In genomic region chr3R:7081972-7082371, dm6 we compare ENCODE assay signal across 5 fruit fly cellular contexts.
TF ChIP-seq lines count a peak whose summit lies in the region.

Gene Dpck, plus strand, starts transcription at chr3R:7082182.

- TF ChIP-seq CTCF in whole organism, embryonic (GFP tag; optimal IDR thresholded peaks at IDR 0.05; lab: Kevin White, UChicago): peak; percentile 14

TF ChIP-seq in whole organism, adult, 20 proteins besides CTCF, POLR2A, EP300 and RAD21 (continues in another document):
- TF ChIP-seq tj (GFP tag; optimal IDR thresholded peaks at IDR 0.05; lab: Kevin White, UChicago) (peak; percentile 3), toe (GFP tag; optimal IDR thresholded peaks at IDR 0.05; lab: Kevin White, UChicago) (peak; percentile 55), Clk (GFP tag; optimal IDR thresholded peaks at IDR 0.05; lab: Kevin White, UChicago) (no peak), CG7045 (GFP tag; optimal IDR thresholded peaks at IDR 0.05; lab: Kevin White, UChicago) (no peak), CG12768 (GFP tag; optimal IDR thresholded peaks at IDR 0.05; lab: Kevin White, UChicago) (peak; percentile 42), bab1 (GFP tag; optimal IDR thresholded peaks at IDR 0.05; lab: Kevin White, UChicago) (peak; percentile 68), CG11617 (GFP tag; optimal IDR thresholded peaks at IDR 0.05; lab: Kevin White, UChicago) (peak; percentile 17), Mnt (GFP tag; optimal IDR thresholded peaks at IDR 0.05; lab: Kevin White, UChicago) (peak; percentile 32), CG7101 (tag; optimal IDR thresholded peaks at IDR 0.05; lab: Kevin White, UChicago) (peak; percentile 23), CG14711 (tag; optimal IDR thresholded peaks at IDR 0.05; lab: Kevin White, UChicago) (no peak), CG1620 (GFP tag; optimal IDR thresholded peaks at IDR 0.05; lab: Kevin White, UChicago) (peak; percentile 39), ovo (GFP tag; optimal IDR thresholded peaks at IDR 0.05; lab: Kevin White, UChicago) (no peak), cic (GFP tag; optimal IDR thresholded peaks at IDR 0.05; lab: Kevin White, UChicago) (peak; percentile 3), Crg-1 (GFP tag; optimal IDR thresholded peaks at IDR 0.05; lab: Kevin White, UChicago) (no peak), cnc (optimal IDR thresholded peaks at IDR 0.05; lab: Kevin White, UChicago) (no peak), CG5204 (GFP tag; optimal IDR thresholded peaks at IDR 0.05; lab: Kevin White, UChicago) (no peak), CG33017 (tag; optimal IDR thresholded peaks at IDR 0.05; lab: Kevin White, UChicago) (no peak), kay (GFP tag; lab: Kevin White, UChicago; ENCODE audit: borderline replicate concordance) (no peak), Hr96 (GFP tag; optimal IDR thresholded peaks at IDR 0.05; lab: Kevin White, UChicago) (no peak)

TF ChIP-seq in whole organism, embryonic, 481 proteins besides CTCF, POLR2A, EP300 and RAD21 (continues in another document):
- TF ChIP-seq Max (GFP tag; optimal IDR thresholded peaks at IDR 0.05; lab: Kevin White, UChicago) (peak; percentile 18), gem (tag; optimal IDR thresholded peaks at IDR 0.05; lab: Kevin White, UChicago) (peak; percentile 26), bab2 (GFP tag; optimal IDR thresholded peaks at IDR 0.05; lab: Kevin White, UChicago) (peak; percentile 7), pho (GFP tag; optimal IDR thresholded peaks at IDR 0.05; lab: Kevin White, UChicago) (no peak), stc (GFP tag; IDR thresholded peaks at IDR 0.05; lab: Robert Waterston, UW) (no peak), sens (GFP tag; lab: Kevin White, UChicago) (peak; percentile 91), CG4617 (GFP tag; optimal IDR thresholded peaks at IDR 0.05; lab: Kevin White, UChicago; ENCODE audit: borderline replicate concordance) (peak; percentile 64), CG11695 (GFP tag; IDR thresholded peaks at IDR 0.05; lab: Robert Waterston, UW) (no peak), CG10979 (tag; optimal IDR thresholded peaks at IDR 0.05; lab: Kevin White, UChicago) (peak; percentile 23), peb (GFP tag; IDR thresholded peaks at IDR 0.05; lab: Robert Waterston, UW) (no peak), pzg (GFP tag; optimal IDR thresholded peaks at IDR 0.05; lab: Kevin White, UChicago) (peak; percentile 57), fru (optimal IDR thresholded peaks at IDR 0.05; lab: Kevin White, UChicago) (no peak), Ets97D (GFP tag; optimal IDR thresholded peaks at IDR 0.05; lab: Kevin White, UChicago) (peak; percentile 76), pan (optimal IDR thresholded peaks at IDR 0.05; lab: Kevin White, UChicago) (no peak), pan (GFP tag; optimal IDR thresholded peaks at IDR 0.05 in 1 of 2, IDR thresholded peaks at IDR 0.05 in 1 of 2) (no peak), tin (GFP tag; optimal IDR thresholded peaks at IDR 0.05; lab: Kevin White, UChicago) (peak; percentile 10), CG13624 (GFP tag; optimal IDR thresholded peaks at IDR 0.05; lab: Kevin White, UChicago) (peak; percentile 46), vfl (GFP tag; optimal IDR thresholded peaks at IDR 0.05; lab: Kevin White, UChicago) (no peak), CG11247 (GFP tag; IDR thresholded peaks at IDR 0.05; lab: Robert Waterston, UW) (no peak)

TF ChIP-seq in whole organism, prepupa, 60 proteins besides CTCF, POLR2A, EP300 and RAD21 (continues in another document):
- TF ChIP-seq acj6 (GFP tag; optimal IDR thresholded peaks at IDR 0.05; lab: Kevin White, UChicago) (peak; percentile 47), CG1621 (tag; optimal IDR thresholded peaks at IDR 0.05; lab: Kevin White, UChicago) (no peak), Ets96B (tag; optimal IDR thresholded peaks at IDR 0.05; lab: Kevin White, UChicago) (peak; percentile 47), eg (GFP tag; IDR thresholded peaks at IDR 0.05; lab: Robert Waterston, UW) (peak; percentile 63), CG6276 (GFP tag; optimal IDR thresholded peaks at IDR 0.05; lab: Kevin White, UChicago) (peak; percentile 48), CG6808 (GFP tag; optimal IDR thresholded peaks at IDR 0.05; lab: Kevin White, UChicago) (peak; percentile 33), CG34406 (GFP tag; optimal IDR thresholded peaks at IDR 0.05; lab: Kevin White, UChicago) (peak; percentile 14), CG6854 (GFP tag; optimal IDR thresholded peaks at IDR 0.05; lab: Kevin White, UChicago) (no peak), CG8319 (GFP tag; optimal IDR thresholded peaks at IDR 0.05; lab: Kevin White, UChicago) (no peak), vri (GFP tag; optimal IDR thresholded peaks at IDR 0.05; lab: Kevin White, UChicago) (peak; percentile 22), CG31627 (GFP tag; optimal IDR thresholded peaks at IDR 0.05; lab: Kevin White, UChicago) (peak; percentile 45), dac (GFP tag; optimal IDR thresholded peaks at IDR 0.05; lab: Kevin White, UChicago) (no peak), pdm3 (GFP tag; optimal IDR thresholded peaks at IDR 0.05; lab: Kevin White, UChicago) (peak; percentile 65), net (GFP tag; optimal IDR thresholded peaks at IDR 0.05; lab: Kevin White, UChicago) (peak; percentile 58), CG11294 (GFP tag; IDR thresholded peaks at IDR 0.05; lab: Robert Waterston, UW) (no peak), spab (GFP tag; optimal IDR thresholded peaks at IDR 0.05; lab: Kevin White, UChicago) (peak; percentile 33), Gug (GFP tag; IDR thresholded peaks at IDR 0.05; lab: Robert Waterston, UW) (no peak), Sox14 (GFP tag; optimal IDR thresholded peaks at IDR 0.05; lab: Kevin White, UChicago) (peak; percentile 58), CG10669 (GFP tag; optimal IDR thresholded peaks at IDR 0.05; lab: Kevin White, UChicago) (peak; percentile 20), Hr4 (GFP tag; optimal IDR thresholded peaks at IDR 0.05; lab: Kevin White, UChicago) (peak; percentile 56)

TF ChIP-seq in whole organism, pupa, 21 proteins besides CTCF, POLR2A, EP300 and RAD21:
- TF ChIP-seq fd96Ca (GFP tag; IDR thresholded peaks at IDR 0.05; lab: Robert Waterston, UW) (0 out of 3 replicates have a peak, but pooled peaks have one; percentile 38), CG12605 (GFP tag; IDR thresholded peaks at IDR 0.05; lab: Robert Waterston, UW) (peak; percentile 59; the same call in 1 of the 2 replicates), Ets98B (GFP tag; IDR thresholded peaks at IDR 0.05; lab: Robert Waterston, UW) (peak; percentile 60), CG15710 (tag; optimal IDR thresholded peaks at IDR 0.05; lab: Kevin White, UChicago) (peak; percentile 22), CG8301 (tag; optimal IDR thresholded peaks at IDR 0.05; lab: Kevin White, UChicago) (peak; percentile 22), CG13204 (GFP tag; optimal IDR thresholded peaks at IDR 0.05; lab: Kevin White, UChicago) (no peak), Pif1A (GFP tag; optimal IDR thresholded peaks at IDR 0.05; lab: Kevin White, UChicago) (no peak), CG8159 (tag; optimal IDR thresholded peaks at IDR 0.05; lab: Kevin White, UChicago) (peak; percentile 48), Pif1B (GFP tag; optimal IDR thresholded peaks at IDR 0.05; lab: Kevin White, UChicago) (peak; percentile 14), gl (tag; optimal IDR thresholded peaks at IDR 0.05; lab: Kevin White, UChicago) (peak; percentile 71), CG34367 (tag; optimal IDR thresholded peaks at IDR 0.05; lab: Kevin White, UChicago) (peak; percentile 31), CG32121 (GFP tag; IDR thresholded peaks at IDR 0.05; lab: Robert Waterston, UW) (peak; percentile 28; the same call in 1 of the 2 replicates), EcR (GFP tag; optimal IDR thresholded peaks at IDR 0.05; lab: Kevin White, UChicago) (no peak), CG4496 (GFP tag; IDR thresholded peaks at IDR 0.05; lab: Robert Waterston, UW) (peak; percentile 57), D1 (tag; optimal IDR thresholded peaks at IDR 0.05; lab: Kevin White, UChicago) (no peak), Snoo (tag; optimal IDR thresholded peaks at IDR 0.05; lab: Kevin White, UChicago) (peak; percentile 33), CG9948 (tag; optimal IDR thresholded peaks at IDR 0.05; lab: Kevin White, UChicago) (no peak), CG17806 (tag; optimal IDR thresholded peaks at IDR 0.05; lab: Kevin White, UChicago) (peak; percentile 19)

TF ChIP-seq in whole organism, wandering third instar larva, 38 proteins besides CTCF, POLR2A, EP300 and RAD21 (continues in another document):
- TF ChIP-seq dl (GFP tag; optimal IDR thresholded peaks at IDR 0.05; lab: Kevin White, UChicago; ENCODE audit: insufficient read depth in 1 of 2, partially characterized antibody in 2 of 2) (no peak), CG32264 (GFP tag; optimal IDR thresholded peaks at IDR 0.05; lab: Kevin White, UChicago) (no peak), Vsx2 (GFP tag; optimal IDR thresholded peaks at IDR 0.05; lab: Kevin White, UChicago; ENCODE audit: partially characterized antibody) (no peak), CG9705 (GFP tag; optimal IDR thresholded peaks at IDR 0.05; lab: Kevin White, UChicago) (no peak), HLH106 (tag; optimal IDR thresholded peaks at IDR 0.05; lab: Kevin White, UChicago) (peak; percentile 30), woc (GFP tag; optimal IDR thresholded peaks at IDR 0.05; lab: Kevin White, UChicago) (peak; percentile 60), Mio (GFP tag; optimal IDR thresholded peaks at IDR 0.05; lab: Kevin White, UChicago) (peak; percentile 19), sage (GFP tag; optimal IDR thresholded peaks at IDR 0.05; lab: Kevin White, UChicago) (peak; percentile 47), h (GFP tag; optimal IDR thresholded peaks at IDR 0.05; lab: Kevin White, UChicago) (peak; percentile 30), Sp1 (GFP tag; optimal IDR thresholded peaks at IDR 0.05; lab: Kevin White, UChicago) (peak; percentile 53), ey (GFP tag; optimal IDR thresholded peaks at IDR 0.05; lab: Kevin White, UChicago) (peak; percentile 11), Rel (GFP tag; optimal IDR thresholded peaks at IDR 0.05; lab: Kevin White, UChicago) (no peak), Rel (tag; optimal IDR thresholded peaks at IDR 0.05; lab: Kevin White, UChicago) (peak; percentile 47), foxo (GFP tag; optimal IDR thresholded peaks at IDR 0.05; lab: Kevin White, UChicago) (peak in 1 of 2 experiments; percentile 20), dsf (GFP tag; optimal IDR thresholded peaks at IDR 0.05; lab: Kevin White, UChicago; ENCODE audit: borderline replicate concordance) (no peak), pan (optimal IDR thresholded peaks at IDR 0.05; lab: Kevin White, UChicago) (no peak), Hr78 (GFP tag; optimal IDR thresholded peaks at IDR 0.05; lab: Kevin White, UChicago) (no peak), Jra (GFP tag; optimal IDR thresholded peaks at IDR 0.05; lab: Kevin White, UChicago) (no peak), usp (GFP tag; optimal IDR thresholded peaks at IDR 0.05; lab: Kevin White, UChicago) (no peak), lola (GFP tag; optimal IDR thresholded peaks at IDR 0.05; lab: Kevin White, UChicago) (no peak), dmrt93B (GFP tag; optimal IDR thresholded peaks at IDR 0.05; lab: Kevin White, UChicago) (no peak), Dfd (GFP tag; optimal IDR thresholded peaks at IDR 0.05; lab: Kevin White, UChicago) (no peak), rgr (GFP tag; optimal IDR thresholded peaks at IDR 0.05; lab: Kevin White, UChicago) (peak; percentile 19), fru (GFP tag; optimal IDR thresholded peaks at IDR 0.05; lab: Kevin White, UChicago) (peak; percentile 34), Dif (GFP tag; optimal IDR thresholded peaks at IDR 0.05; lab: Kevin White, UChicago; ENCODE audit: partially characterized antibody) (no peak)
